Worm (Caenorhabditis elegans) whole organism, L4 larva: ENCODE data around the gene cah-1.

Experiments
- F10B5.3 ChIP-seq: sonication (generic microtip); optimal IDR thresholded peaks from 2 replicates; lab custom pipeline; 2016; ENCODE audit warnings: mild to moderate bottlenecking, missing genetic modification characterization, missing compliant biosample characterization
- F26F4.8 ChIP-seq: fragments of 200-800 bp; sonication (Bioruptor generic); conservative IDR thresholded peaks from 2 replicates; pipeline ENCODE4 v1.3.6; 2022; ENCODE audit warnings: missing genetic modification characterization, missing compliant biosample characterization
- F37D6.2 ChIP-seq: sonication (generic microtip); optimal IDR thresholded peaks from 2 replicates; lab custom pipeline; 2016; ENCODE audit warnings: mild to moderate bottlenecking, missing genetic modification characterization, missing compliant biosample characterization
- T20F7.1 ChIP-seq: fragments of 200-800 bp; sonication (Bioruptor generic); optimal IDR thresholded peaks from 2 replicates; lab custom pipeline; 2018; ENCODE audit warnings: mild to moderate bottlenecking, missing genetic modification characterization, missing compliant biosample characterization
- Y105C5A.15 ChIP-seq: fragments of 200-800 bp; sonication (Bioruptor generic); IDR thresholded peaks from 2 replicates; pipeline ENCODE4 v1.3.6; 2022; ENCODE audit warnings: missing genetic modification characterization, missing compliant biosample characterization
- Y5F2A.4 ChIP-seq: fragments of 200-800 bp; sonication (Bioruptor generic); optimal IDR thresholded peaks from 2 replicates; lab custom pipeline; 2018; ENCODE audit warnings: mild to moderate bottlenecking, missing genetic modification characterization, missing compliant biosample characterization
- ZK546.5 ChIP-seq, 2 experiments: sonication (generic microtip); optimal IDR thresholded peaks; 2 replicates each; lab custom pipeline; 2017; ENCODE audit warnings: missing biosample characterization in 2 of 2, missing genetic modification characterization in 2 of 2
- aha-1 ChIP-seq: fragments of 150-350 bp; peaks from one replicate; lab custom pipeline; 2014; ENCODE audit warnings: missing biosample characterization, missing genetic modification characterization
- aly-2 ChIP-seq: sonication (generic microtip); optimal IDR thresholded peaks from 2 replicates; lab custom pipeline; 2018; ENCODE audit warnings: missing biosample characterization, missing genetic modification characterization
- attf-4 ChIP-seq: sonication (generic microtip); optimal IDR thresholded peaks from 3 replicates; lab custom pipeline; 2017; ENCODE audit warnings: missing biosample characterization, missing genetic modification characterization
- ceh-28 ChIP-seq: fragments of 150-350 bp; optimal IDR thresholded peaks from 2 replicates; lab custom pipeline; 2014; ENCODE audit warnings: missing biosample characterization, missing genetic modification reagents, missing genetic modification characterization
- ceh-44 ChIP-seq: fragments of 200-800 bp; sonication (Bioruptor generic); IDR thresholded peaks from 2 replicates; pipeline ENCODE4 v1.3.6; 2022; ENCODE audit warnings: missing genetic modification reagents, missing genetic modification characterization, missing compliant biosample characterization
- ces-1 ChIP-seq: fragments of 150-350 bp; sonication (generic microtip); optimal IDR thresholded peaks from 4 replicates; lab custom pipeline; 2014; ENCODE audit warnings: missing biosample characterization, missing genetic modification reagents, missing genetic modification characterization
- cey-2 ChIP-seq: sonication (generic microtip); optimal IDR thresholded peaks from 3 replicates; lab custom pipeline; 2017; ENCODE audit warnings: missing genetic modification characterization, mild to moderate bottlenecking, missing compliant biosample characterization, antibody characterized with exemption, borderline replicate concordance; ENCODE audit not compliant: insufficient read depth
- daf-19 ChIP-seq: fragments of 200-800 bp; sonication (Bioruptor generic); conservative IDR thresholded peaks from 2 replicates; pipeline ENCODE4 v1.3.6; 2022; ENCODE audit warnings: missing genetic modification characterization, missing compliant biosample characterization
- daf-8 ChIP-seq: fragments of 200-800 bp; sonication (Bioruptor generic); IDR thresholded peaks from 2 replicates; pipeline ENCODE4 v1.3.6; 2022; ENCODE audit warnings: missing genetic modification characterization, missing compliant biosample characterization
- dmd-6 ChIP-seq: fragments of 200-800 bp; sonication (Bioruptor generic); IDR thresholded peaks from 2 replicates; pipeline ENCODE4 v1.3.6; 2022; ENCODE audit warnings: missing genetic modification reagents, missing genetic modification characterization, missing compliant biosample characterization
- duxl-1 ChIP-seq: sonication (generic microtip); optimal IDR thresholded peaks from 2 replicates; lab custom pipeline; 2016; ENCODE audit warnings: mild to moderate bottlenecking, missing genetic modification characterization, moderate library complexity, missing compliant biosample characterization; ENCODE audit not compliant: poor library complexity
- dve-1 ChIP-seq: sonication (generic microtip); optimal IDR thresholded peaks from 2 replicates; lab custom pipeline; 2017; ENCODE audit warnings: antibody characterized with exemption, mild to moderate bottlenecking, missing genetic modification characterization, missing compliant biosample characterization; ENCODE audit not compliant: insufficient read depth
- hif-1 ChIP-seq, 2 experiments: sonication (generic microtip); optimal IDR thresholded peaks; 2 replicates each; lab custom pipeline; 2016 to 2017; ENCODE audit warnings: missing compliant biosample characterization in 2 of 2, missing genetic modification characterization in 2 of 2, missing genetic modification reagents in 2 of 2, missing genotype in 2 of 2, mild to moderate bottlenecking in 1 of 2
- hmg-1.1 ChIP-seq: fragments of 200-800 bp; sonication (Bioruptor generic); IDR thresholded peaks from 2 replicates; pipeline ENCODE4 v1.3.6; 2022; ENCODE audit warnings: missing genetic modification reagents, missing genetic modification characterization, missing compliant biosample characterization
- jun-1 ChIP-seq: fragments of 150-350 bp; optimal IDR thresholded peaks from 2 replicates; lab custom pipeline; 2014; ENCODE audit warnings: missing biosample characterization, missing genetic modification reagents, missing genetic modification characterization
- lim-7 ChIP-seq: fragments of 200-800 bp; sonication (Bioruptor generic); IDR thresholded peaks from 2 replicates; pipeline ENCODE4 v1.3.6; 2022; ENCODE audit warnings: missing genetic modification characterization, missing compliant biosample characterization
- lin-1 ChIP-seq: fragments of 200-800 bp; sonication (Bioruptor generic); IDR thresholded peaks from 2 replicates; pipeline ENCODE4 v1.3.6; 2022; ENCODE audit warnings: missing genetic modification reagents, missing genetic modification characterization, missing compliant biosample characterization
- lin-13 ChIP-seq: fragments of 150-350 bp; optimal IDR thresholded peaks from 2 replicates; lab custom pipeline; 2014; ENCODE audit warnings: missing biosample characterization, missing genetic modification reagents, missing genetic modification characterization
- lin-15B ChIP-seq: fragments of 150-350 bp; sonication (generic microtip); optimal IDR thresholded peaks from 3 replicates; lab custom pipeline; 2014; ENCODE audit warnings: missing biosample characterization, missing genetic modification characterization
- lin-29 ChIP-seq: fragments of 200-800 bp; sonication (Bioruptor generic); IDR thresholded peaks from 2 replicates; pipeline ENCODE4 v1.3.6; 2022; ENCODE audit warnings: missing genetic modification reagents, missing genetic modification characterization, missing compliant biosample characterization
- lin-38 ChIP-seq: fragments of 200-800 bp; sonication (Bioruptor generic); IDR thresholded peaks from 2 replicates; pipeline ENCODE4 v1.3.6; 2022; ENCODE audit warnings: missing genetic modification reagents, missing genetic modification characterization, missing compliant biosample characterization
- lin-39 ChIP-seq: fragments of 150-350 bp; optimal IDR thresholded peaks from 2 replicates; lab custom pipeline; 2014; ENCODE audit warnings: missing biosample characterization, missing genetic modification reagents, missing genetic modification characterization
- lir-3 ChIP-seq: sonication (generic microtip); optimal IDR thresholded peaks from 2 replicates; lab custom pipeline; 2016; ENCODE audit warnings: mild to moderate bottlenecking, missing genetic modification characterization, missing compliant biosample characterization
- lsy-2 ChIP-seq, 2 experiments: fragments of 150-350 bp in 1 of 2; sonication (generic microtip) in 1 of 2; optimal IDR thresholded peaks; 2 replicates each; lab custom pipeline; 2014 to 2017; ENCODE audit warnings: missing biosample characterization in 2 of 2, missing genetic modification characterization in 2 of 2
- madf-9 ChIP-seq: fragments of 200-800 bp; sonication (Bioruptor generic); conservative IDR thresholded peaks from 2 replicates; pipeline ENCODE4 v1.3.6; 2022; ENCODE audit warnings: missing genetic modification reagents, missing genetic modification characterization, missing compliant biosample characterization
- mdl-1 ChIP-seq, 2 experiments: fragments of 150-350 bp in 1 of 2; sonication (generic microtip) in 1 of 2; optimal IDR thresholded peaks; 2 replicates each; lab custom pipeline; 2014 to 2017; ENCODE audit warnings: missing biosample characterization in 2 of 2, missing genetic modification characterization in 2 of 2
- mdt-29 ChIP-seq: fragments of 200-800 bp; sonication (Bioruptor generic); IDR thresholded peaks from 2 replicates; pipeline ENCODE4 v1.3.6; 2022; ENCODE audit warnings: missing genetic modification reagents, missing genetic modification characterization, missing compliant biosample characterization
- mes-2 ChIP-seq: sonication (generic microtip); optimal IDR thresholded peaks from 2 replicates; lab custom pipeline; 2016; ENCODE audit warnings: missing genotype, mild to moderate bottlenecking, missing genetic modification characterization, missing compliant biosample characterization; ENCODE audit not compliant: poor library complexity, severe bottlenecking
- mxl-3 ChIP-seq: fragments of 200-800 bp; sonication (Bioruptor generic); optimal IDR thresholded peaks from 2 replicates; lab custom pipeline; 2018; ENCODE audit warnings: mild to moderate bottlenecking, missing genetic modification characterization, missing compliant biosample characterization
- nhr-102 ChIP-seq: sonication (generic microtip); optimal IDR thresholded peaks from 2 replicates; lab custom pipeline; 2016; ENCODE audit warnings: mild to moderate bottlenecking, missing genetic modification characterization, moderate library complexity, missing compliant biosample characterization
- nhr-11 ChIP-seq: fragments of 150-350 bp; optimal IDR thresholded peaks from 2 replicates; lab custom pipeline; 2014; ENCODE audit warnings: missing biosample characterization, missing genetic modification characterization
- nhr-25 ChIP-seq: sonication (generic microtip); optimal IDR thresholded peaks from 2 replicates; lab custom pipeline; 2017; ENCODE audit warnings: missing genetic modification characterization, mild to moderate bottlenecking, missing compliant biosample characterization, antibody characterized with exemption, moderate library complexity, borderline replicate concordance; ENCODE audit not compliant: insufficient read depth
- nhr-28 ChIP-seq: fragments of 150-350 bp; optimal IDR thresholded peaks from 2 replicates; lab custom pipeline; 2014; ENCODE audit warnings: missing biosample characterization, missing genetic modification characterization
- nhr-77 ChIP-seq: fragments of 150-350 bp; optimal IDR thresholded peaks from 2 replicates; lab custom pipeline; 2014; ENCODE audit warnings: missing biosample characterization, missing genetic modification characterization
- rbr-2 ChIP-seq: sonication (generic microtip); optimal IDR thresholded peaks from 2 replicates; lab custom pipeline; 2016; ENCODE audit warnings: missing genotype, missing genetic modification characterization, missing compliant biosample characterization
- saeg-2 ChIP-seq: fragments of 200-800 bp; sonication (Bioruptor generic); IDR thresholded peaks from 2 replicates; pipeline ENCODE4 v1.3.6; 2022; ENCODE audit warnings: missing genetic modification reagents, missing genetic modification characterization, missing compliant biosample characterization
- set-16 ChIP-seq: fragments of 200-800 bp; sonication (Bioruptor generic); IDR thresholded peaks from 2 replicates; pipeline ENCODE4 v1.3.6; 2022; ENCODE audit warnings: missing genetic modification reagents, missing genetic modification characterization, missing compliant biosample characterization
- skn-1 ChIP-seq: fragments of 150-350 bp; optimal IDR thresholded peaks from 2 replicates; lab custom pipeline; 2014; ENCODE audit warnings: missing biosample characterization, missing genetic modification characterization
- spr-3 ChIP-seq: fragments of 200-800 bp; sonication (Bioruptor generic); optimal IDR thresholded peaks from 2 replicates; lab custom pipeline; 2018; ENCODE audit warnings: mild to moderate bottlenecking, missing genetic modification characterization, missing compliant biosample characterization
- tra-1 ChIP-seq: fragments of 200-800 bp; sonication (Bioruptor generic); IDR thresholded peaks from 2 replicates; pipeline ENCODE4 v1.3.6; 2022; ENCODE audit warnings: missing genetic modification reagents, missing genetic modification characterization, missing compliant biosample characterization
- unc-130 ChIP-seq: sonication (generic microtip); optimal IDR thresholded peaks from 2 replicates; lab custom pipeline; 2016; ENCODE audit warnings: missing genetic modification reagents, missing genetic modification characterization, missing compliant biosample characterization
- unc-62 ChIP-seq, 3 experiments: fragments of 150-350 bp in 1 of 3; sonication (generic microtip); optimal IDR thresholded peaks in 2 of 3; peaks in 1 of 3; 1 replicate in 1 of 3; 2 replicates in 2 of 3; lab custom pipeline; 2014 to 2017; ENCODE audit warnings: missing biosample characterization in 3 of 3, missing genetic modification characterization in 3 of 3, missing genetic modification reagents in 3 of 3, missing genotype in 1 of 3
- zip-11 ChIP-seq: fragments of 200-800 bp; sonication (Bioruptor generic); IDR thresholded peaks from 2 replicates; pipeline ENCODE4 v1.3.6; 2022; ENCODE audit warnings: missing genetic modification characterization, missing compliant biosample characterization
- zip-2 ChIP-seq: fragments of 150-350 bp; optimal IDR thresholded peaks from 2 replicates; lab custom pipeline; 2014; ENCODE audit warnings: missing biosample characterization, missing genetic modification characterization

Gene cah-1

ce11 chrIII:5047175-5047574 is 38.3 kb downstream of the cah-1 start, which contains the start of gene txbp-3:
TSS of gene txbp-3 (minus strand) at chrIII:5047459.
- no peak for TF ChIP-seq unc-130 (GFP tag; lab: Kevin White, UChicago)
- TF ChIP-seq F26F4.8 (GFP tag; lab: Robert Waterston, UW): no peak
- no peak for TF ChIP-seq F10B5.3
- TF ChIP-seq Y5F2A.4 (GFP tag; lab: Kevin White, UChicago): no peak
- TF ChIP-seq nhr-77: peak; percentile 42
- peak; percentile 57; the same call in 1 of the 2 replicates for TF ChIP-seq dmd-6
- TF ChIP-seq lsy-2 (tag; optimal IDR thresholded peaks at IDR 0.05; lab: Kevin White, UChicago): peak in 1 of 2 experiments; percentile 59
- TF ChIP-seq daf-8 (GFP tag; lab: Robert Waterston, UW): no peak
- no peak for TF ChIP-seq lin-15B (tag; lab: Kevin White, UChicago)
- TF ChIP-seq lin-13 (GFP tag; lab: Kevin White, UChicago): no peak
- TF ChIP-seq dve-1 (tag; lab: Kevin White, UChicago): peak; percentile 79
- no peak for TF ChIP-seq ceh-28 (tag; lab: Kevin White, UChicago)
- peak; percentile 80 for TF ChIP-seq mxl-3
- no peak for TF ChIP-seq tra-1 (GFP tag; lab: Robert Waterston, UW)
- no peak for TF ChIP-seq madf-9 (GFP tag; lab: Robert Waterston, UW)
- TF ChIP-seq duxl-1 (tag; lab: Kevin White, UChicago): no peak
- TF ChIP-seq lir-3 (tag; lab: Kevin White, UChicago): no peak
- TF ChIP-seq lin-29 (GFP tag; lab: Robert Waterston, UW): no peak
- TF ChIP-seq hmg-1.1 (GFP tag; lab: Robert Waterston, UW): no peak
- no peak for TF ChIP-seq attf-4 (tag; lab: Kevin White, UChicago)
- TF ChIP-seq ZK546.5 (tag; optimal IDR thresholded peaks at IDR 0.05; lab: Kevin White, UChicago): no peak
- TF ChIP-seq nhr-102: no peak
- TF ChIP-seq aha-1 (tag; lab: Kevin White, UChicago): no peak
- TF ChIP-seq T20F7.1: peak; percentile 25
- no peak for TF ChIP-seq lin-38 (GFP tag; lab: Robert Waterston, UW)
- TF ChIP-seq cey-2 (tag; lab: Kevin White, UChicago): no peak
- TF ChIP-seq ceh-44 (GFP tag; lab: Robert Waterston, UW): no peak
- TF ChIP-seq mdt-29: no peak
- TF ChIP-seq F37D6.2 (tag; lab: Kevin White, UChicago): no peak
- no peak for TF ChIP-seq set-16
- TF ChIP-seq nhr-28 (tag; lab: Kevin White, UChicago): peak; percentile 77
- TF ChIP-seq lin-1: no peak
- TF ChIP-seq nhr-11 (tag; lab: Kevin White, UChicago): no peak
- no peak for TF ChIP-seq zip-2 (tag; lab: Kevin White, UChicago)
- TF ChIP-seq mdl-1 (tag; optimal IDR thresholded peaks at IDR 0.05; lab: Kevin White, UChicago): peak in 1 of 2 experiments; percentile 5
- no peak for TF ChIP-seq lim-7
- TF ChIP-seq zip-11 (GFP tag; lab: Robert Waterston, UW): no peak
- TF ChIP-seq saeg-2 (GFP tag; lab: Robert Waterston, UW): no peak
- TF ChIP-seq hif-1 (tag; optimal IDR thresholded peaks at IDR 0.05; lab: Kevin White, UChicago): peak in 1 of 2 experiments; percentile 33
- peak in 1 of 2 experiments; percentile 20 for TF ChIP-seq unc-62 (GFP tag; optimal IDR thresholded peaks at IDR 0.05 in 1 of 2; lab: Kevin White, UChicago)
- no peak for TF ChIP-seq unc-62 (tag; optimal IDR thresholded peaks at IDR 0.05; lab: Kevin White, UChicago)
- no peak for TF ChIP-seq daf-19 (GFP tag; lab: Robert Waterston, UW)
- peak; percentile 83 for TF ChIP-seq mes-2 (tag; lab: Kevin White, UChicago)
- no peak for TF ChIP-seq aly-2 (tag; lab: Kevin White, UChicago)
- no peak for TF ChIP-seq Y105C5A.15 (GFP tag; lab: Robert Waterston, UW)
- no peak for TF ChIP-seq skn-1
- TF ChIP-seq spr-3 (GFP tag; lab: Kevin White, UChicago): no peak
- TF ChIP-seq ces-1 (GFP tag; lab: Kevin White, UChicago): peak; percentile 12
- peak; percentile 1 for TF ChIP-seq rbr-2 (tag; lab: Kevin White, UChicago)
- TF ChIP-seq nhr-25 (tag; lab: Kevin White, UChicago): no peak
- TF ChIP-seq jun-1: no peak
- TF ChIP-seq lin-39 (tag; lab: Kevin White, UChicago): no peak
